Worm (Caenorhabditis elegans): ENCODE measurements around the gene F08G2.5.

ce11 chrII:13834380-13835194 is 1.2 kb upstream of the F08G2.5 start:
- TF ChIP-seq flt-1 (GFP tag; IDR thresholded peaks at IDR 0.05), result peak; percentile 81
- TF ChIP-seq ceh-13 (GFP tag; optimal IDR thresholded peaks at IDR 0.05), result peak; percentile 60
